Fruit fly (Drosophila melanogaster): ENCODE measurements around the gene CG31415.

Gene CG31415

DNA sequence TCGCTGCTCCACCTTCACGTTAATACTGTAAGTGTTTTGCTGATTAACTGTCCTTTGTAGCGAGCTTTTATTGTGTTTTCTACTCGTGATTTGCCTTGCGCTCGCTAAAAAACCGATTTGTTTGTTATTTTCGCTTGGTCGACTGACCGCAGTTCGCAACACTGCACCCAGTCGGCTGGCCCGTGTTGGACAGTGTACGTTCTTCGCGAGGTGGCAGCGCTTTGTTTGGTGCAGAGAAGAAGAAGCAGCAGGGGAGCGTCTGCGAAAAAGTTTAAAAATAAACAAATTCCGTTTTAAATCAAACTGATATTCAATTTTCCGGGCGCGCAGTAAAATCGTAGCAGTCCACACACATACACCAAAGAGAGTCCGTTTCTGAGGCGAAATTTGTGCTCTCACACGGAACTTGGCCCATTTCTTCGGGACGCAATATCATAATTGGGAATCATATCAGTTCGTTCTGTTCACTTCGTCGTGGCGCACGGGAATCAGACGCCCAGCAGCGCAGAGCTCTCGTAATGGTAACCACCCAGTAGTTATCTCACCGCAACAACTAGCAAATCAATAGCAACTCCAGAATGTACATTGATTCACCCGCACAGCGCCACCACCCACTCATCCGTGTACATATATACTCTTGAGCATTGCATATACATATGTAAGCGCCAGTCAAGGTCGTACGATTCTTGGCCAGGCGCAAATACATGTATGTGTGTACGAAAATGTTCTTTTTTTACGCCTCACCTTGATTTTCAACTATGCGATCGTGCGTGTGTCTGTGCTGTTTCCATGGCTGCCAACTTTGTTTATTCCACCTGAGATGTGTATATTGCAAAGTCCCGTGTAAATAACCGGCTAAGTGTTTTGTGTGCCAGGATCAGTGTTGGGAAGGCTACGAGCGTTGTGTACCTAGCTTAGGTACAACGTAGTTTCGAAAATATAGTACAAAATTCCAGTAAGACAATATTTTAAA, 24.6 kb downstream of the CG31415 start, which contains the start of gene Naa80 (continued):
- TF ChIP-seq Kr (GFP tag; optimal IDR thresholded peaks at IDR 0.05) (no peak), Sox100B (GFP tag; optimal IDR thresholded peaks at IDR 0.05) (no peak), CG1233 (GFP tag; optimal IDR thresholded peaks at IDR 0.05) (peak; percentile 31), CG10565 (GFP tag; optimal IDR thresholded peaks at IDR 0.05) (no peak), eve (GFP tag; optimal IDR thresholded peaks at IDR 0.05) (no peak), CG12155 (GFP tag; optimal IDR thresholded peaks at IDR 0.05) (peak; percentile 74), otp (GFP tag; IDR thresholded peaks at IDR 0.05) (0 out of 3 replicates have a peak, but pooled peaks have one; percentile 6), CG15011 (GFP tag; optimal IDR thresholded peaks at IDR 0.05) (no peak), CG17612 (GFP tag; IDR thresholded peaks at IDR 0.05) (no peak), caup (GFP tag; optimal IDR thresholded peaks at IDR 0.05; ENCODE audit: severe bottlenecking) (peak; percentile 76), CG2129 (GFP tag; IDR thresholded peaks at IDR 0.05; ENCODE audit: partially characterized antibody) (no peak), fd96Cb (tag; optimal IDR thresholded peaks at IDR 0.05) (no peak), Bdp1 (GFP tag; optimal IDR thresholded peaks at IDR 0.05) (peak; percentile 58), sug (tag; optimal IDR thresholded peaks at IDR 0.05) (peak; percentile 71), CG11398 (GFP tag; optimal IDR thresholded peaks at IDR 0.05) (peak; percentile 58), CG3726 (GFP tag; IDR thresholded peaks at IDR 0.05) (no peak), run (tag; optimal IDR thresholded peaks at IDR 0.05) (no peak), fu2 (GFP tag; optimal IDR thresholded peaks at IDR 0.05) (peak; percentile 86), insv (GFP tag; optimal IDR thresholded peaks at IDR 0.05) (peak in 1 of 2 experiments; percentile 41), PHDP (tag; optimal IDR thresholded peaks at IDR 0.05) (peak; percentile 35), tio (GFP tag; optimal IDR thresholded peaks at IDR 0.05) (no peak), her (GFP tag; optimal IDR thresholded peaks at IDR 0.05) (peak; percentile 84), chinmo (GFP tag; IDR thresholded peaks at IDR 0.05; ENCODE audit: partially characterized antibody) (0 out of 4 replicates have a peak, but pooled peaks have one; percentile 22), ham (GFP tag; IDR thresholded peaks at IDR 0.05) (no peak), CG10959 (GFP tag; IDR thresholded peaks at IDR 0.05) (no peak), maf-S (GFP tag; optimal IDR thresholded peaks at IDR 0.05) (peak; percentile 84), kay (GFP tag; optimal IDR thresholded peaks at IDR 0.05) (peak; percentile 71), CG13894 (tag; optimal IDR thresholded peaks at IDR 0.05) (peak; percentile 56), Mes4 (GFP tag; optimal IDR thresholded peaks at IDR 0.05) (peak; percentile 45), CG11723 (GFP tag; optimal IDR thresholded peaks at IDR 0.05) (peak; percentile 45), HLHmδ (GFP tag; optimal IDR thresholded peaks at IDR 0.05) (peak; percentile 63), ftz-f1 (GFP tag; optimal IDR thresholded peaks at IDR 0.05) (peak; percentile 88), Asciz (GFP tag; optimal IDR thresholded peaks at IDR 0.05) (no peak), CG4282 (GFP tag; optimal IDR thresholded peaks at IDR 0.05) (peak; percentile 64), CG10543 (GFP tag; optimal IDR thresholded peaks at IDR 0.05) (peak; percentile 72), CG17361 (GFP tag; IDR thresholded peaks at IDR 0.05) (0 out of 3 replicates have a peak, but pooled peaks have one; percentile 10), B-H2 (GFP tag; optimal IDR thresholded peaks at IDR 0.05) (peak; percentile 84), CG11085 (GFP tag; IDR thresholded peaks at IDR 0.05) (peak; percentile 8; the same call in 1 of the 2 replicates), slp2 (GFP tag; optimal IDR thresholded peaks at IDR 0.05) (peak; percentile 6), CG7372 (GFP tag; IDR thresholded peaks at IDR 0.05) (no peak), CkIIα-i1 (GFP tag; IDR thresholded peaks at IDR 0.05) (no peak), rib (GFP tag; IDR thresholded peaks at IDR 0.05) (peak; percentile 90), trem (tag; optimal IDR thresholded peaks at IDR 0.05) (peak; percentile 88), CG13287 (GFP tag; IDR thresholded peaks at IDR 0.05; ENCODE audit: partially characterized antibody) (peak; percentile 54), toy (GFP tag; IDR thresholded peaks at IDR 0.05) (no peak; the same call in 1 of the 2 replicates), crc (GFP tag; optimal IDR thresholded peaks at IDR 0.05) (peak; percentile 22), btn (GFP tag; optimal IDR thresholded peaks at IDR 0.05) (no peak), Meics (GFP tag; optimal IDR thresholded peaks at IDR 0.05) (peak; percentile 57)
